Worm (Caenorhabditis elegans) whole organism, midembryonic: ENCODE results near the gene F38C2.1.

ENCODE experiments used
- T22C8.4 ChIP-seq: fragments of 200-800 bp; sonication (Bioruptor generic); IDR thresholded peaks from 2 replicates; pipeline ENCODE4 v1.3.6; 2022; ENCODE audit warnings: missing genetic modification characterization, missing compliant biosample characterization
- cog-1 ChIP-seq: sonication (generic microtip); optimal IDR thresholded peaks from 2 replicates; lab custom pipeline; 2016; ENCODE audit warnings: missing genetic modification characterization, missing compliant biosample characterization
- flt-1 ChIP-seq: fragments of 200-800 bp; sonication (Bioruptor generic); IDR thresholded peaks from 2 replicates; pipeline ENCODE4 v1.3.6; 2022; ENCODE audit warnings: missing genetic modification characterization, missing compliant biosample characterization
- klf-2 ChIP-seq: fragments of 200-800 bp; sonication (Bioruptor generic); conservative IDR thresholded peaks from 2 replicates; pipeline ENCODE4 v1.3.6; 2022; ENCODE audit warnings: missing genetic modification reagents, missing genetic modification characterization, missing compliant biosample characterization
- med-1 ChIP-seq: sonication (generic microtip); optimal IDR thresholded peaks from 2 replicates; lab custom pipeline; 2017; ENCODE audit warnings: missing genetic modification characterization, mild to moderate bottlenecking, missing compliant biosample characterization, antibody characterized with exemption, missing genetic modification reagents; ENCODE audit not compliant: insufficient read depth
- ref-1 ChIP-seq: fragments of 200-800 bp; sonication (Bioruptor generic); conservative IDR thresholded peaks from 2 replicates; pipeline ENCODE4 v1.3.6; 2022; ENCODE audit warnings: missing genetic modification reagents, missing genetic modification characterization, missing compliant biosample characterization
- tab-1 ChIP-seq: fragments of 200-800 bp; sonication (Bioruptor generic); IDR thresholded peaks from 2 replicates; pipeline ENCODE4 v1.3.6; 2022; ENCODE audit warnings: missing genetic modification characterization, missing compliant biosample characterization
- ztf-23 ChIP-seq: fragments of 200-800 bp; sonication (Bioruptor generic); IDR thresholded peaks from 2 replicates; pipeline ENCODE4 v1.3.6; 2022; ENCODE audit warnings: missing genetic modification reagents, missing genetic modification characterization, missing compliant biosample characterization
- ztf-29 ChIP-seq: fragments of 200-800 bp; sonication (Bioruptor generic); IDR thresholded peaks from 2 replicates; pipeline ENCODE4 v1.3.6; 2022; ENCODE audit warnings: missing genetic modification reagents, missing genetic modification characterization, missing compliant biosample characterization

F38C2.1 gene

ce11 chrIV:16298851-16299250 lies 51.6 kb downstream of the F38C2.1 start, which contains the start of gene srz-72:
Gene srz-72, plus strand, starts transcription at chrIV:16299151.
- TF ChIP-seq tab-1 (GFP tag; lab: Robert Waterston, UW), result no peak
- no peak for TF ChIP-seq med-1 (GFP tag; lab: Kevin White, UChicago)
- no peak for TF ChIP-seq cog-1 (tag; lab: Kevin White, UChicago)
- no peak for TF ChIP-seq ztf-23 (GFP tag; lab: Robert Waterston, UW)
- no peak for TF ChIP-seq ztf-29 (GFP tag; lab: Robert Waterston, UW)
- no peak for TF ChIP-seq flt-1 (GFP tag; lab: Robert Waterston, UW)
- no peak for TF ChIP-seq T22C8.4
- no peak for TF ChIP-seq ref-1
- TF ChIP-seq klf-2 (GFP tag; lab: Robert Waterston, UW), result no peak
